Worm (Caenorhabditis elegans) whole organism, midembryonic: Measurements from ENCODE around the gene nkat-1.

Source experiments
- T22C8.4 ChIP-seq: fragments of 200-800 bp; sonication (Bioruptor generic); IDR thresholded peaks from 2 replicates; pipeline ENCODE4 v1.3.6; 2022; ENCODE audit warnings: missing genetic modification characterization, missing compliant biosample characterization
- cog-1 ChIP-seq: sonication (generic microtip); optimal IDR thresholded peaks from 2 replicates; lab custom pipeline; 2016; ENCODE audit warnings: missing genetic modification characterization, missing compliant biosample characterization

DNA sequence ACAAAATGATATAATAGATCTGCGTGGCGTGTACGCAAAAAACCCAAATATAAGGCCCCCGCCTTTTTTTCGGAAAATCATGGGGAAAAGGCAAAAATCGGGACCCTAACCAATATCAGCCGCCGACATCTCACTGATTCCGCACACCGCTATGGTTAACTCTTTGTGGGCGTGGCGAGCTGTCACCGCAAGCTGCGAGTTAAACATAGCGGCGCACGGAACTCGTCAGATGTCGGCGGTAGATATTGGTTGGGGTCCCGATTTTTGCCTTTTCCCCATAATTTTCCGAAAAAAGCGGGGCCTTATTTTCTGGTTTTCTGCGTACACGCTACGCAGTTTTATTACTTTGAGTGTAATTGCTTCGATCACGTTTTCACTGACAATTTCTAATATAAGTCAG is 21.2 kb downstream of the nkat-1 start:
- TF ChIP-seq T22C8.4 (GFP tag; lab: Robert Waterston, UW) (no peak), cog-1 (no peak)
